Fruit fly (Drosophila melanogaster): ENCODE data around the gene CG31086.

The CG31086 gene

DNA sequence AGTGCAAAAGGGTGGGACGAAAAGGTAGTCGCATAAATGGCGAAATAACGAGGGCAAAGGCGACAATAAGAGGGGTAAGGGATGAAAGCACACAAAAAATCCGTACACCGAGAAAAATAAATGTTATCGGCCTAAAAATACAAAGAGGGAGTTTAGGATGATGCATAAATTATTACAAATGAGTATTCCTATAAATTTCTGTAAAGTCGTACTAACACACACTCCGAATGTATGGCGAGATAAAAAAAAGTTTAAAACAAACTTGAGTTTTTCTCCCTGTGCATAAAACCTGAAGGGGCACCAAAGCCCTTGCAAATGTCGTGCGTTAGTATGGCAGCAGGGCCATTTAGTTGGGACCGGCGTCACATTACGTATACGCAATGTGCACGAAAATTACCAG, 13.0 kb upstream of the CG31086 start (continued):
- TF ChIP-seq HmgZ (tag; optimal IDR thresholded peaks at IDR 0.05), result no peak
- TF ChIP-seq Awh (GFP tag; IDR thresholded peaks at IDR 0.05), result 0 out of 2 replicates have a peak, but pooled peaks have one; percentile 35
- TF ChIP-seq CG2199 (GFP tag; IDR thresholded peaks at IDR 0.05), result no peak
- no peak for TF ChIP-seq sna (GFP tag; IDR thresholded peaks at IDR 0.05; ENCODE audit: partially characterized antibody)
- no peak for TF ChIP-seq Med (GFP tag)
- no peak for TF ChIP-seq CG12299 (tag; optimal IDR thresholded peaks at IDR 0.05)
- no peak for TF ChIP-seq z (GFP tag; IDR thresholded peaks at IDR 0.05)
- peak; percentile 22 for TF ChIP-seq MTF-1 (GFP tag; optimal IDR thresholded peaks at IDR 0.05; ENCODE audit: borderline replicate concordance)
- TF ChIP-seq wek (GFP tag; optimal IDR thresholded peaks at IDR 0.05), result no peak
- no peak for TF ChIP-seq Scr (GFP tag; IDR thresholded peaks at IDR 0.05; ENCODE audit: partially characterized antibody)
- no peak for TF ChIP-seq fru (optimal IDR thresholded peaks at IDR 0.05)
- peak; percentile 68 for TF ChIP-seq CG6765 (GFP tag; optimal IDR thresholded peaks at IDR 0.05)
- no peak for TF ChIP-seq ken (GFP tag; IDR thresholded peaks at IDR 0.05)
- 0 out of 2 replicates have a peak, but pooled peaks have one; percentile 37 for TF ChIP-seq Nf-YA (GFP tag; IDR thresholded peaks at IDR 0.05)
- TF ChIP-seq MESR4 (GFP tag; optimal IDR thresholded peaks at IDR 0.05), result no peak
- no peak for TF ChIP-seq HLH54F (GFP tag; optimal IDR thresholded peaks at IDR 0.05)
- TF ChIP-seq CG5953 (GFP tag; IDR thresholded peaks at IDR 0.05), result no peak
- TF ChIP-seq CG4854 (GFP tag; optimal IDR thresholded peaks at IDR 0.05), result peak; percentile 4
- TF ChIP-seq ATbp (GFP tag; optimal IDR thresholded peaks at IDR 0.05), result peak; percentile 3
- peak; percentile 10 for TF ChIP-seq CG1603 (tag; optimal IDR thresholded peaks at IDR 0.05)
- TF ChIP-seq Dll (GFP tag; IDR thresholded peaks at IDR 0.05; ENCODE audit: partially characterized antibody), result no peak
- peak in 1 of 2 experiments; percentile 50 for TF ChIP-seq Pdp1 (GFP tag; optimal IDR thresholded peaks at IDR 0.05)
- TF ChIP-seq nom (GFP tag; optimal IDR thresholded peaks at IDR 0.05), result no peak
- no peak for TF ChIP-seq eyg (GFP tag; optimal IDR thresholded peaks at IDR 0.05)
- TF ChIP-seq MBD-R2 (GFP tag; IDR thresholded peaks at IDR 0.05), result no peak
- no peak for TF ChIP-seq p53 (GFP tag; optimal IDR thresholded peaks at IDR 0.05)
- TF ChIP-seq CG12744 (GFP tag; optimal IDR thresholded peaks at IDR 0.05), result no peak
- TF ChIP-seq chinmo (GFP tag; IDR thresholded peaks at IDR 0.05; ENCODE audit: partially characterized antibody), result no peak
- no peak for TF ChIP-seq sisA (GFP tag; IDR thresholded peaks at IDR 0.05)
- TF ChIP-seq gsb (GFP tag; IDR thresholded peaks at IDR 0.05), result no peak
- TF ChIP-seq Chrac-16 (GFP tag; optimal IDR thresholded peaks at IDR 0.05), result no peak
- TF ChIP-seq Hand (GFP tag; optimal IDR thresholded peaks at IDR 0.05), result peak; percentile 39
- no peak for TF ChIP-seq CG16815 (GFP tag; optimal IDR thresholded peaks at IDR 0.05)
- TF ChIP-seq CG17829 (tag; optimal IDR thresholded peaks at IDR 0.05), result no peak
- peak; percentile 50; the same call in 1 of the 2 replicates for TF ChIP-seq ranshi (GFP tag; IDR thresholded peaks at IDR 0.05)
- TF ChIP-seq NK7.1 (GFP tag; optimal IDR thresholded peaks at IDR 0.05), result no peak
- TF ChIP-seq CG14441 (GFP tag; IDR thresholded peaks at IDR 0.05), result peak; percentile 68
- TF ChIP-seq Vsx1 (GFP tag; optimal IDR thresholded peaks at IDR 0.05), result no peak
- TF ChIP-seq vnd (GFP tag; IDR thresholded peaks at IDR 0.05; ENCODE audit: partially characterized antibody), result no peak
- no peak for TF ChIP-seq CG12942 (GFP tag; optimal IDR thresholded peaks at IDR 0.05)
- peak; percentile 27 for TF ChIP-seq CG18476 (GFP tag; optimal IDR thresholded peaks at IDR 0.05)
- TF ChIP-seq ftz-f1 (GFP tag; optimal IDR thresholded peaks at IDR 0.05), result no peak
- TF ChIP-seq psq (GFP tag; optimal IDR thresholded peaks at IDR 0.05), result no peak
- TF ChIP-seq Fer3 (tag; optimal IDR thresholded peaks at IDR 0.05), result peak; percentile 68
- peak; percentile 52 for TF ChIP-seq CG10543 (GFP tag; optimal IDR thresholded peaks at IDR 0.05)
- TF ChIP-seq CG33557 (GFP tag; optimal IDR thresholded peaks at IDR 0.05), result no peak
- peak; percentile 50 for TF ChIP-seq CG9932 (GFP tag; IDR thresholded peaks at IDR 0.05)
- TF ChIP-seq pfk (GFP tag; optimal IDR thresholded peaks at IDR 0.05), result no peak
- TF ChIP-seq tx (GFP tag; optimal IDR thresholded peaks at IDR 0.05), result no peak
- no peak for TF ChIP-seq CG11696 (GFP tag; IDR thresholded peaks at IDR 0.05)
- TF ChIP-seq dmrt99B (tag; optimal IDR thresholded peaks at IDR 0.05), result peak; percentile 76
